Fruit fly (Drosophila melanogaster) whole organism, embryonic: ENCODE data around the gene CG4770.

Experiments used
- CG10147 ChIP-seq: fragments of 200-800 bp; sonication (Bioruptor generic); optimal IDR thresholded peaks from 2 replicates; lab custom pipeline; 2019; ENCODE audit warnings: missing biosample characterization, mild to moderate bottlenecking, missing genetic modification characterization, moderate library complexity
- CG11247 ChIP-seq: fragments of 200-800 bp; sonication (Bioruptor generic); IDR thresholded peaks from 2 replicates; pipeline ENCODE4 v1.3.6; 2022; ENCODE audit warnings: missing biosample characterization, missing genetic modification characterization
- CG11456 ChIP-seq: fragments of 200-800 bp; sonication (Bioruptor generic); IDR thresholded peaks from 3 replicates; pipeline ENCODE4 v1.3.6; 2022; ENCODE audit warnings: missing biosample characterization, missing genetic modification characterization
- CG12219 ChIP-seq: fragments of 200-800 bp; sonication (Bioruptor generic); optimal IDR thresholded peaks from 3 replicates; lab custom pipeline; 2018; ENCODE audit warnings: missing biosample characterization, mild to moderate bottlenecking, missing genetic modification characterization
- CG1233 ChIP-seq: fragments of 200-800 bp; sonication (Bioruptor generic); optimal IDR thresholded peaks from 4 replicates; lab custom pipeline; 2018; ENCODE audit warnings: missing biosample characterization, mild to moderate bottlenecking, missing genetic modification characterization
- CG15479 ChIP-seq: fragments of 200-800 bp; sonication (Bioruptor generic); optimal IDR thresholded peaks from 3 replicates; lab custom pipeline; 2019; ENCODE audit warnings: missing biosample characterization, mild to moderate bottlenecking, missing genetic modification characterization, moderate library complexity
- CG15514 ChIP-seq: fragments of 200-800 bp; sonication (Bioruptor generic); optimal IDR thresholded peaks from 3 replicates; lab custom pipeline; 2017; ENCODE audit warnings: missing biosample characterization, missing genetic modification characterization, mild to moderate bottlenecking, moderate library complexity, missing genetic modification reagents
- CG18011 ChIP-seq: fragments of 200-800 bp; sonication (Bioruptor generic); optimal IDR thresholded peaks from 2 replicates; lab custom pipeline; 2017; ENCODE audit warnings: missing biosample characterization, missing genetic modification characterization, mild to moderate bottlenecking, moderate library complexity, missing genotype
- CG2199 ChIP-seq: fragments of 200-800 bp; sonication (Bioruptor generic); IDR thresholded peaks from 3 replicates; pipeline ENCODE4 v1.3.6; 2022; ENCODE audit warnings: missing biosample characterization, missing genetic modification characterization
- CG2889 ChIP-seq: fragments of 200-800 bp; sonication (Bioruptor generic); IDR thresholded peaks from 3 replicates; pipeline ENCODE4 v1.3.6; 2022; ENCODE audit warnings: missing biosample characterization, missing genetic modification characterization
- CG32767 ChIP-seq: fragments of 200-800 bp; sonication (Bioruptor generic); IDR thresholded peaks from 2 replicates; pipeline ENCODE4 v1.3.6; 2022; ENCODE audit warnings: missing biosample characterization, missing genetic modification characterization
- CG34376 ChIP-seq: fragments of 200-800 bp; sonication (Bioruptor generic); optimal IDR thresholded peaks from 2 replicates; lab custom pipeline; 2018; ENCODE audit warnings: missing biosample characterization, mild to moderate bottlenecking, missing genetic modification characterization
- CG42726 ChIP-seq: fragments of 200-800 bp; sonication (Bioruptor generic); IDR thresholded peaks from 2 replicates; pipeline ENCODE4 v1.3.6; 2022; ENCODE audit warnings: missing biosample characterization, missing genetic modification characterization; ENCODE audit not compliant: partially characterized antibody
- CG4282 ChIP-seq: fragments of 200-800 bp; sonication (Bioruptor generic); optimal IDR thresholded peaks from 2 replicates; lab custom pipeline; 2016; ENCODE audit warnings: missing biosample characterization, missing genetic modification characterization
- CG4820 ChIP-seq: fragments of 200-800 bp; sonication (Bioruptor generic); optimal IDR thresholded peaks from 3 replicates; lab custom pipeline; 2016; ENCODE audit warnings: missing biosample characterization, missing genetic modification characterization
- CG6791 ChIP-seq: fragments of 200-800 bp; sonication (Bioruptor generic); IDR thresholded peaks from 3 replicates; pipeline ENCODE4 v1.3.6; 2022; ENCODE audit warnings: missing biosample characterization, missing genetic modification characterization; ENCODE audit not compliant: partially characterized antibody
- CG7745 ChIP-seq: fragments of 200-800 bp; sonication (Bioruptor generic); optimal IDR thresholded peaks from 2 replicates; lab custom pipeline; 2018; ENCODE audit warnings: missing biosample characterization, mild to moderate bottlenecking, missing genetic modification characterization, moderate library complexity
- CG7928 ChIP-seq: fragments of 200-800 bp; sonication (Bioruptor generic); optimal IDR thresholded peaks from 2 replicates; lab custom pipeline; 2017; ENCODE audit warnings: missing biosample characterization, mild to moderate bottlenecking, missing genetic modification characterization
- CG8359 ChIP-seq: fragments of 200-800 bp; sonication (Bioruptor generic); optimal IDR thresholded peaks from 2 replicates; lab custom pipeline; 2017; ENCODE audit warnings: missing biosample characterization, mild to moderate bottlenecking, missing genetic modification characterization, borderline replicate concordance
- CG8388 ChIP-seq: fragments of 200-800 bp; sonication (Bioruptor generic); optimal IDR thresholded peaks from 2 replicates; lab custom pipeline; 2019; ENCODE audit warnings: missing biosample characterization, mild to moderate bottlenecking, missing genetic modification characterization, moderate library complexity
- CG8944 ChIP-seq: fragments of 200-800 bp; sonication (Bioruptor generic); optimal IDR thresholded peaks from 3 replicates; lab custom pipeline; 2016; ENCODE audit warnings: missing biosample characterization, missing genetic modification characterization
- CG9876 ChIP-seq: fragments of 200-800 bp; sonication (Bioruptor generic); optimal IDR thresholded peaks from 2 replicates; lab custom pipeline; 2016; ENCODE audit warnings: missing biosample characterization, missing genetic modification characterization
- CG9932 ChIP-seq: fragments of 200-800 bp; sonication (Bioruptor generic); IDR thresholded peaks from 2 replicates; pipeline ENCODE4 v1.3.6; 2022; ENCODE audit warnings: missing biosample characterization, missing genetic modification characterization
- ERR ChIP-seq: fragments of 200-800 bp; sonication (Bioruptor generic); optimal IDR thresholded peaks from 2 replicates; lab custom pipeline; 2016; ENCODE audit warnings: missing biosample characterization, missing genetic modification characterization
- HHEX ChIP-seq: fragments of 200-800 bp; sonication (Bioruptor generic); optimal IDR thresholded peaks from 3 replicates; lab custom pipeline; 2017; ENCODE audit warnings: missing biosample characterization, mild to moderate bottlenecking, missing genetic modification characterization, missing genetic modification reagents
- HLH4C ChIP-seq: fragments of 200-800 bp; sonication (Bioruptor generic); IDR thresholded peaks from 3 replicates; pipeline ENCODE4 v1.3.6; 2022; ENCODE audit warnings: missing biosample characterization, missing genetic modification characterization; ENCODE audit not compliant: partially characterized antibody
- Hsf ChIP-seq: fragments of 200-800 bp; sonication (Bioruptor generic); optimal IDR thresholded peaks from 3 replicates; lab custom pipeline; 2016; ENCODE audit warnings: missing biosample characterization, missing genetic modification characterization
- Mrtf ChIP-seq: fragments of 200-800 bp; sonication (Bioruptor generic); IDR thresholded peaks from 3 replicates; pipeline ENCODE4 v1.3.6; 2022; ENCODE audit warnings: missing biosample characterization, missing genetic modification characterization
- Nf-YB ChIP-seq: fragments of 200-800 bp; sonication (Bioruptor generic); optimal IDR thresholded peaks from 3 replicates; lab custom pipeline; 2019; ENCODE audit warnings: missing biosample characterization, mild to moderate bottlenecking, missing genetic modification characterization, moderate library complexity
- Pdp1 ChIP-seq, 2 experiments: fragments of 200-800 bp; sonication (Bioruptor generic); optimal IDR thresholded peaks; 3 replicates each; lab custom pipeline; 2016; ENCODE audit warnings: missing biosample characterization in 2 of 2, missing genetic modification characterization in 2 of 2, mild to moderate bottlenecking in 1 of 2, moderate library complexity in 1 of 2
- Six4 ChIP-seq: fragments of 200-800 bp; sonication (Bioruptor generic); optimal IDR thresholded peaks from 2 replicates; lab custom pipeline; 2016; ENCODE audit warnings: missing biosample characterization, missing genetic modification characterization
- Spps ChIP-seq: fragments of 200-800 bp; sonication (Bioruptor generic); optimal IDR thresholded peaks from 2 replicates; lab custom pipeline; 2018; ENCODE audit warnings: missing biosample characterization, mild to moderate bottlenecking, missing genetic modification characterization
- Ssrp ChIP-seq: fragments of 200-800 bp; sonication (Bioruptor generic); optimal IDR thresholded peaks from 2 replicates; lab custom pipeline; 2018; ENCODE audit warnings: missing biosample characterization, mild to moderate bottlenecking, missing genetic modification characterization, moderate library complexity
- Stat92E ChIP-seq, 3 experiments: fragments of >200 bp in 2 of 3; fragments of 200-800 bp in 1 of 3; sonication (Bioruptor generic) in 1 of 3; optimal IDR thresholded peaks; 2 replicates each; lab custom pipeline; 2017 to 2019; ENCODE audit warnings: missing biosample characterization in 3 of 3, missing genetic modification characterization in 3 of 3, mild to moderate bottlenecking in 1 of 3, moderate library complexity in 1 of 3
- Taf1 ChIP-seq: fragments of 200-800 bp; sonication (Bioruptor generic); IDR thresholded peaks from 2 replicates; pipeline ENCODE4 v1.3.6; 2022; ENCODE audit warnings: missing biosample characterization, missing genetic modification characterization
- abd-A ChIP-seq: fragments of 200-800 bp; sonication (Bioruptor generic); optimal IDR thresholded peaks from 3 replicates; lab custom pipeline; 2019; ENCODE audit warnings: missing biosample characterization, mild to moderate bottlenecking, missing genetic modification characterization, moderate library complexity
- amos ChIP-seq: fragments of 200-800 bp; sonication (Bioruptor generic); IDR thresholded peaks from 2 replicates; pipeline ENCODE4 v1.3.6; 2022; ENCODE audit warnings: missing biosample characterization, missing genetic modification characterization; ENCODE audit not compliant: partially characterized antibody
- br ChIP-seq: fragments of >200 bp; optimal IDR thresholded peaks from 2 replicates; lab custom pipeline; 2017
- chm ChIP-seq: fragments of 200-800 bp; sonication (Bioruptor generic); IDR thresholded peaks from 2 replicates; pipeline ENCODE4 v1.3.6; 2022; ENCODE audit warnings: missing biosample characterization, missing genetic modification characterization
- mld ChIP-seq: fragments of 200-800 bp; sonication (Bioruptor generic); IDR thresholded peaks from 3 replicates; pipeline ENCODE4 v1.3.6; 2022; ENCODE audit warnings: missing biosample characterization, missing genetic modification characterization; ENCODE audit not compliant: partially characterized antibody
- onecut ChIP-seq: fragments of 200-800 bp; sonication (Bioruptor generic); IDR thresholded peaks from 2 replicates; pipeline ENCODE4 v1.3.6; 2022; ENCODE audit warnings: missing biosample characterization, missing genetic modification characterization
- pnt ChIP-seq: fragments of 200-800 bp; sonication (Bioruptor generic); optimal IDR thresholded peaks from 3 replicates; lab custom pipeline; 2016; ENCODE audit warnings: missing biosample characterization, missing genetic modification characterization
- pzg ChIP-seq: fragments of 200-800 bp; sonication (Bioruptor generic); optimal IDR thresholded peaks from 3 replicates; lab custom pipeline; 2018; ENCODE audit warnings: missing biosample characterization, mild to moderate bottlenecking, missing genetic modification characterization, moderate library complexity
- run ChIP-seq: fragments of 200-800 bp; sonication (Bioruptor generic); optimal IDR thresholded peaks from 3 replicates; lab custom pipeline; 2018; ENCODE audit warnings: missing biosample characterization, mild to moderate bottlenecking, missing genetic modification characterization
- sisA ChIP-seq: fragments of 200-800 bp; sonication (Bioruptor generic); IDR thresholded peaks from 2 replicates; pipeline ENCODE4 v1.3.6; 2022; ENCODE audit warnings: missing biosample characterization, missing genetic modification characterization
- sqz ChIP-seq: fragments of 200-800 bp; sonication (Bioruptor generic); optimal IDR thresholded peaks from 3 replicates; lab custom pipeline; 2018; ENCODE audit warnings: missing biosample characterization, mild to moderate bottlenecking, missing genetic modification characterization
- stc ChIP-seq: fragments of 200-800 bp; sonication (Bioruptor generic); IDR thresholded peaks from 2 replicates; pipeline ENCODE4 v1.3.6; 2022; ENCODE audit warnings: missing biosample characterization, missing genetic modification characterization
- trem ChIP-seq: fragments of 200-800 bp; optimal IDR thresholded peaks from 3 replicates; lab custom pipeline; 2019; ENCODE audit warnings: missing biosample characterization, mild to moderate bottlenecking, missing genetic modification characterization, moderate library complexity
- wdn ChIP-seq: fragments of 200-800 bp; sonication (Bioruptor generic); IDR thresholded peaks from 2 replicates; pipeline ENCODE4 v1.3.6; 2022; ENCODE audit warnings: missing biosample characterization, missing genetic modification characterization

Gene CG4770

dm6 chr3R:19880431-19880939, 37.8 kb upstream of the CG4770 start (continued):
- TF ChIP-seq run (tag; lab: Kevin White, UChicago) (peak; percentile 20), CG12219 (GFP tag; lab: Kevin White, UChicago) (peak; percentile 24), chm (GFP tag; lab: Robert Waterston, UW) (no peak; the same call in 1 of the 2 replicates), mld (no peak), CG2199 (0 out of 3 replicates have a peak, but pooled peaks have one; percentile 52), HHEX (GFP tag; lab: Kevin White, UChicago) (peak; percentile 46), CG18011 (no peak), ERR (GFP tag; lab: Kevin White, UChicago) (peak; percentile 44), CG15479 (GFP tag; lab: Kevin White, UChicago) (no peak), Mrtf (GFP tag; lab: Robert Waterston, UW) (no peak), CG6791 (no peak), Six4 (GFP tag; lab: Kevin White, UChicago) (no peak), Taf1 (GFP tag; lab: Robert Waterston, UW) (no peak), CG7928 (GFP tag; lab: Kevin White, UChicago) (no peak), CG42726 (GFP tag; lab: Robert Waterston, UW) (no peak), abd-A (tag; lab: Kevin White, UChicago) (no peak), onecut (GFP tag; lab: Robert Waterston, UW) (no peak; the same call in 1 of the 2 replicates), pzg (GFP tag; lab: Kevin White, UChicago) (no peak), CG11456 (GFP tag; lab: Robert Waterston, UW) (no peak), sisA (GFP tag; lab: Robert Waterston, UW) (no peak), amos (GFP tag; lab: Robert Waterston, UW) (no peak), Stat92E (GFP tag; optimal IDR thresholded peaks at IDR 0.05; lab: Kevin White, UChicago) (peak in 1 of 3 experiments; percentile 57), stc (GFP tag; lab: Robert Waterston, UW) (no peak), sqz (GFP tag; lab: Kevin White, UChicago) (peak; percentile 59), Ssrp (tag; lab: Kevin White, UChicago) (peak; percentile 38), CG8944 (GFP tag; lab: Kevin White, UChicago) (peak; percentile 8), pnt (peak; percentile 1), CG9876 (GFP tag; lab: Kevin White, UChicago) (no peak), CG9932 (peak; percentile 22; the same call in 1 of the 2 replicates), CG7745 (tag; lab: Kevin White, UChicago) (no peak), CG8388 (GFP tag; lab: Kevin White, UChicago) (peak; percentile 40), CG2889 (no peak), Nf-YB (GFP tag; lab: Kevin White, UChicago) (peak; percentile 38), CG4282 (GFP tag; lab: Kevin White, UChicago) (no peak), wdn (GFP tag; lab: Robert Waterston, UW) (peak; percentile 51; the same call in 1 of the 2 replicates), CG32767 (GFP tag; lab: Robert Waterston, UW) (no peak), br (lab: Kevin White, UChicago) (no peak), Hsf (GFP tag; lab: Kevin White, UChicago) (peak; percentile 34), Spps (tag; lab: Kevin White, UChicago) (no peak), CG34376 (GFP tag; lab: Kevin White, UChicago) (peak; percentile 77), Pdp1 (GFP tag; optimal IDR thresholded peaks at IDR 0.05; lab: Kevin White, UChicago) (peak in 1 of 2 experiments; percentile 35), HLH4C (GFP tag; lab: Robert Waterston, UW) (no peak), trem (tag; lab: Kevin White, UChicago) (no peak), CG15514 (peak; percentile 26), CG4820 (GFP tag; lab: Kevin White, UChicago) (peak; percentile 37), CG10147 (GFP tag; lab: Kevin White, UChicago) (peak; percentile 54), CG11247 (0 out of 2 replicates have a peak, but pooled peaks have one; percentile 50), CG1233 (GFP tag; lab: Kevin White, UChicago) (peak; percentile 48), CG8359 (no peak)
